Worm (Caenorhabditis elegans) whole organism, late embryonic: ENCODE measurements around the gene F55C9.14.
"Not testable (repeated sequence)": the region's sequence is repeated elsewhere in the genome, so short reads cannot be mapped to it uniquely, and the experiment has no call there.

ENCODE experiments used
- F13H6.1 ChIP-seq: sonication (generic microtip); optimal IDR thresholded peaks from 2 replicates; lab custom pipeline; 2016; ENCODE audit warnings: missing genetic modification characterization, missing compliant biosample characterization
- K09A11.1 ChIP-seq: sonication (generic microtip); optimal IDR thresholded peaks from 2 replicates; lab custom pipeline; 2017; ENCODE audit warnings: antibody characterized with exemption, mild to moderate bottlenecking, missing genetic modification characterization, missing compliant biosample characterization; ENCODE audit not compliant: insufficient read depth
- T23F11.4 ChIP-seq: fragments of 200-800 bp; sonication (Bioruptor generic); optimal IDR thresholded peaks from 2 replicates; lab custom pipeline; 2018; ENCODE audit warnings: mild to moderate bottlenecking, missing genetic modification characterization, missing compliant biosample characterization
- ahr-1 ChIP-seq: sonication (generic microtip); optimal IDR thresholded peaks from 2 replicates; lab custom pipeline; 2016; ENCODE audit warnings: missing genetic modification characterization, missing compliant biosample characterization
- ama-1 ChIP-seq: fragments of 150-350 bp; optimal IDR thresholded peaks from 2 replicates; lab custom pipeline; 2014
- ceh-14 ChIP-seq: sonication (generic microtip); optimal IDR thresholded peaks from 2 replicates; lab custom pipeline; 2016; ENCODE audit warnings: missing genotype, missing genetic modification characterization, missing compliant biosample characterization
- ceh-22 ChIP-seq: sonication (generic microtip); optimal IDR thresholded peaks from 2 replicates; lab custom pipeline; 2017; ENCODE audit warnings: missing biosample characterization, missing genetic modification characterization
- ceh-24 ChIP-seq: sonication (generic microtip); optimal IDR thresholded peaks from 2 replicates; lab custom pipeline; 2016; ENCODE audit warnings: mild to moderate bottlenecking, missing genetic modification characterization, missing compliant biosample characterization
- ceh-30 ChIP-seq: fragments of 150-350 bp; optimal IDR thresholded peaks from 2 replicates; lab custom pipeline; 2014; ENCODE audit warnings: missing biosample characterization, missing genetic modification characterization
- ceh-48 ChIP-seq: sonication (generic microtip); optimal IDR thresholded peaks from 2 replicates; lab custom pipeline; 2016; ENCODE audit warnings: missing genetic modification characterization, inconsistent platforms, missing compliant biosample characterization
- ceh-9 ChIP-seq: sonication (generic microtip); optimal IDR thresholded peaks from 2 replicates; lab custom pipeline; 2016; ENCODE audit warnings: mild to moderate bottlenecking, missing genetic modification characterization, inconsistent platforms, missing compliant biosample characterization
- dmd-4 ChIP-seq: sonication (generic microtip); optimal IDR thresholded peaks from 2 replicates; lab custom pipeline; 2016; ENCODE audit warnings: borderline replicate concordance, missing genetic modification characterization, missing compliant biosample characterization
- dve-1 ChIP-seq: sonication (generic microtip); optimal IDR thresholded peaks from 2 replicates; lab custom pipeline; 2017; ENCODE audit warnings: antibody characterized with exemption, mild to moderate bottlenecking, missing genetic modification characterization, missing compliant biosample characterization
- elt-2 ChIP-seq: sonication (generic microtip); optimal IDR thresholded peaks from 2 replicates; lab custom pipeline; 2016; ENCODE audit warnings: missing genetic modification reagents, missing genetic modification characterization, missing compliant biosample characterization
- elt-4 ChIP-seq: sonication (generic microtip); optimal IDR thresholded peaks from 2 replicates; lab custom pipeline; 2016; ENCODE audit warnings: missing genetic modification characterization, missing compliant biosample characterization
- eyg-1 ChIP-seq: sonication (generic microtip); optimal IDR thresholded peaks from 2 replicates; lab custom pipeline; 2016; ENCODE audit warnings: missing genotype, missing genetic modification characterization, missing compliant biosample characterization
- fkh-10 ChIP-seq: fragments of 150-350 bp; optimal IDR thresholded peaks from 2 replicates; lab custom pipeline; 2014; ENCODE audit warnings: missing biosample characterization, missing genetic modification reagents, missing genetic modification characterization
- hlh-30 ChIP-seq: sonication (generic microtip); optimal IDR thresholded peaks from 2 replicates; lab custom pipeline; 2017; ENCODE audit warnings: antibody characterized with exemption, missing genetic modification characterization, missing compliant biosample characterization; ENCODE audit not compliant: insufficient read depth
- hlh-8 ChIP-seq: sonication (generic microtip); optimal IDR thresholded peaks from 2 replicates; lab custom pipeline; 2016; ENCODE audit warnings: missing genotype, missing genetic modification characterization, missing compliant biosample characterization
- lim-6 ChIP-seq: sonication (generic microtip); optimal IDR thresholded peaks from 2 replicates; lab custom pipeline; 2016; ENCODE audit warnings: missing genetic modification characterization, missing compliant biosample characterization
- nfya-1 ChIP-seq: sonication (generic microtip); optimal IDR thresholded peaks from 2 replicates; lab custom pipeline; 2017; ENCODE audit warnings: missing genetic modification characterization, mild to moderate bottlenecking, missing compliant biosample characterization, antibody characterized with exemption, moderate library complexity
- nhr-11 ChIP-seq: fragments of 150-350 bp; optimal IDR thresholded peaks from 2 replicates; lab custom pipeline; 2014; ENCODE audit warnings: missing biosample characterization, missing genetic modification characterization
- npax-4 ChIP-seq: sonication (generic microtip); optimal IDR thresholded peaks from 2 replicates; lab custom pipeline; 2016; ENCODE audit warnings: missing genetic modification characterization, missing compliant biosample characterization
- pag-3 ChIP-seq: sonication (generic microtip); optimal IDR thresholded peaks from 2 replicates; lab custom pipeline; 2016; ENCODE audit warnings: missing compliant biosample characterization, missing genetic modification characterization, borderline replicate concordance
- pax-1 ChIP-seq: fragments of 150-350 bp; optimal IDR thresholded peaks from 2 replicates; lab custom pipeline; 2014; ENCODE audit warnings: missing biosample characterization, missing genetic modification characterization
- pha-4 ChIP-seq: fragments of 150-350 bp; optimal IDR thresholded peaks from 2 replicates; lab custom pipeline; 2018; ENCODE audit warnings: missing biosample characterization, missing genetic modification reagents, missing genetic modification characterization
- pqm-1 ChIP-seq: sonication (generic microtip); optimal IDR thresholded peaks from 2 replicates; lab custom pipeline; 2016; ENCODE audit warnings: missing genetic modification characterization, missing compliant biosample characterization
- ref-2 ChIP-seq: sonication (generic microtip); optimal IDR thresholded peaks from 2 replicates; lab custom pipeline; 2016; ENCODE audit warnings: missing genetic modification characterization, missing compliant biosample characterization
- rnt-1 ChIP-seq: sonication (generic microtip); optimal IDR thresholded peaks from 2 replicates; lab custom pipeline; 2016; ENCODE audit warnings: missing genetic modification characterization, missing compliant biosample characterization
- sdc-2 ChIP-seq: sonication (generic microtip); optimal IDR thresholded peaks from 2 replicates; lab custom pipeline; 2016; ENCODE audit warnings: missing genotype, missing genetic modification characterization, missing compliant biosample characterization
- tbx-2 ChIP-seq: sonication (generic microtip); optimal IDR thresholded peaks from 2 replicates; lab custom pipeline; 2016; ENCODE audit warnings: missing genetic modification characterization, missing compliant biosample characterization
- tbx-7 ChIP-seq: sonication (generic microtip); optimal IDR thresholded peaks from 2 replicates; lab custom pipeline; 2016; ENCODE audit warnings: missing genotype, missing genetic modification characterization, missing compliant biosample characterization
- ttx-3 ChIP-seq: sonication (generic microtip); optimal IDR thresholded peaks from 2 replicates; lab custom pipeline; 2016; ENCODE audit warnings: missing genetic modification reagents, missing genetic modification characterization, missing compliant biosample characterization
- unc-55 ChIP-seq: sonication (generic microtip); optimal IDR thresholded peaks from 2 replicates; lab custom pipeline; 2017; ENCODE audit warnings: missing biosample characterization, missing genetic modification reagents, missing genetic modification characterization
- unc-86 ChIP-seq: sonication (generic microtip); optimal IDR thresholded peaks from 2 replicates; lab custom pipeline; 2016; ENCODE audit warnings: missing genetic modification characterization, missing compliant biosample characterization
- zip-5 ChIP-seq: sonication (generic microtip); optimal IDR thresholded peaks from 2 replicates; lab custom pipeline; 2016; ENCODE audit warnings: missing genetic modification characterization, missing compliant biosample characterization
- ztf-16 ChIP-seq: sonication (generic microtip); optimal IDR thresholded peaks from 2 replicates; lab custom pipeline; 2017; ENCODE audit warnings: missing genetic modification characterization, missing compliant biosample characterization

Gene F55C9.14

DNA sequence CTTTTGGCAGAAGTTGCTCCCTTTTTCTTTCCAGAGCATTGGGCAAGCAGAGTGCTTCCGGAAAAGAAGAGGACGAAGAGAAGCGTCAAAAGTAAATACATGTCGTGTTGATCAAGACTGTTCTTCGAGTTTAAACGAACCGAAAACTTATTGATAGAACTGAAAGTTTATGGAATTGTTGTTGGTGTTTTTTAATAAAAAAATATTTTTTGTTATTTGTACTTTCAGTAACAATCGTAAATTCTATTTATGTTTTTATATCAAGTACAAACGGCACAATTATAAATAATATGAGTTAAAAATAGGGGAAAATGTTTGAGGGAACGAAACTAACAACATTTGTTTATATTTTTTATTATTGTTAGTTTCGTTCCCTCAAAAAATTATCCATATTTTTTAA, 41.7 kb upstream of the F55C9.14 start, which contains the start of gene F21D9.3:
Gene F21D9.3, minus strand, starts transcription at position 101 of the 400 bp plus-strand sequence.
- TF ChIP-seq elt-2, result no peak
- TF ChIP-seq ceh-30 (tag; lab: Kevin White, UChicago), result no peak
- TF ChIP-seq ztf-16 (tag; lab: Kevin White, UChicago), result no peak
- TF ChIP-seq npax-4 (tag; lab: Kevin White, UChicago), result no peak
- no peak for TF ChIP-seq ceh-48 (tag; lab: Kevin White, UChicago)

DNA sequence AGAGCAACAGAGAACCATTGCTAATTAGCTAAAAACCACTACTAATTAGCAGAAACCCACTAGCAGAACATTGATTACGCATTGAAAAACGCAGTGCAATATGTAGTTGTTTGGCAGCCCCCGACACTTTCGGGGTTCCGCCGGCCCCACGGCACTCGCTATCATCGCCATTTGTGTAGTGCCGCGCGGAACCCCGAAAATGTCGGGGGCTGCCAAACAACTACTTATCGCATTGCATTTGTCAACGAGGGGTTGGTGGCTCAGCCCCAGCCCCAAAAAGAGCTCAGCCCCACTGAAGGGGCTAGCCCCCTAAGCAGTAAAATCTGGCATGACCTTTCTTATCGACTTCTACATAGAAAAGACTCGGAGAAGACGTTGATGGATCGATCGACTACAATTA, 40.0 kb upstream of the F55C9.14 start:
- TF ChIP-seq tbx-2 (tag; lab: Kevin White, UChicago) (no peak), dve-1 (no peak), sdc-2 (tag; lab: Kevin White, UChicago) (no peak), tbx-7 (tag; lab: Kevin White, UChicago) (no peak), ceh-14 (no peak), T23F11.4 (GFP tag; lab: Kevin White, UChicago) (no peak)

DNA sequence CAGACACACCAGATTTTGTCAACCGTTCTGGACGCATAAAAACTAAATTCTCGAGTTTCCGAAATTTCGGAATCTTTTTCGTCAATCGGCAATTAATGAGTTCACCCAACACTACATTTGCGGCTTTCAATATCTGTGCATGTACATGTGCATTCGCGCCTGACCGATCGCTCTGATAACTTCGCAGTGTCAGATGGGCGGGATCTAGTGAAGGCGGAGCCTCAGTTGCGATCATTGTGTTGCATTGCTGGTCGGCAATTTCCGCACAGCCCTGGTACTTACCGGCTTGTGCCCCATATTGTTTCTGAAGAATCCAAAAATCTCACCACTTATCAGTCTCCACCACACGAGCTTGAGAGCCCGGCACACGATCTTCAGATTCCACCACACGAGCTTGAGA, 38.7 kb upstream of the F55C9.14 start:
- TF ChIP-seq rnt-1 (tag; lab: Kevin White, UChicago) (no peak), elt-4 (tag; lab: Kevin White, UChicago) (no peak), unc-86 (no peak), F13H6.1 (tag; lab: Kevin White, UChicago) (no peak), pax-1 (tag; lab: Kevin White, UChicago) (no peak), zip-5 (tag; lab: Kevin White, UChicago) (no peak), pag-3 (tag; lab: Kevin White, UChicago) (no peak), npax-4 (tag; lab: Kevin White, UChicago) (no peak), tbx-2 (tag; lab: Kevin White, UChicago) (no peak), dmd-4 (tag; lab: Kevin White, UChicago) (no peak), T23F11.4 (GFP tag; lab: Kevin White, UChicago) (no peak), ceh-24 (tag; lab: Kevin White, UChicago) (no peak), ttx-3 (tag; lab: Kevin White, UChicago) (no peak), eyg-1 (tag; lab: Kevin White, UChicago) (no peak), ceh-22 (tag; lab: Kevin White, UChicago) (no peak), K09A11.1 (tag; lab: Kevin White, UChicago) (no peak), ceh-14 (no peak), pha-4 (tag; lab: Kevin White, UChicago) (no peak)

DNA sequence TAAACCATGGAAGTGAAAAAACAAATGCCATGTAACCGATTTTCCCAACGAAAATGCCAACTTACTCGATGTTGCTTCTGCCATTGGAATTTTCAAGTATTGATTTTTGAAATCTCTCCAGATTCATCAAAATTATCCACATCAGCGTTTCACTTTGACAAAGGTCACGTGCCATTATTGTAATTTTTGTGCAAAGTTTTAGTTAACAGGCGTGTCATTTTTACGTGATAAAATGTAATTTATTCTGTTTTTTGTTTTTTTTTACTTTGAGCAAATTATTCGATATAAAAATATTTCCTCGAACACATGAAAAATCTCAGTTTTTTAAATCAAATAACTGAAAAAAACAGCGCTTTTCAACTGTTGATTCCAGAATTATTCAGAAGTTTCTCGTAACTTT, 37.0 kb upstream of the F55C9.14 start, which contains the start of gene F21D9.2:
Gene F21D9.2, minus strand, starts transcription at position 101 of the 400 bp plus-strand sequence.
- TF ChIP-seq fkh-10 (GFP tag; lab: Kevin White, UChicago) (no peak), ref-2 (no peak), nfya-1 (tag; lab: Kevin White, UChicago) (no peak), nhr-11 (tag; lab: Kevin White, UChicago) (no peak)

DNA sequence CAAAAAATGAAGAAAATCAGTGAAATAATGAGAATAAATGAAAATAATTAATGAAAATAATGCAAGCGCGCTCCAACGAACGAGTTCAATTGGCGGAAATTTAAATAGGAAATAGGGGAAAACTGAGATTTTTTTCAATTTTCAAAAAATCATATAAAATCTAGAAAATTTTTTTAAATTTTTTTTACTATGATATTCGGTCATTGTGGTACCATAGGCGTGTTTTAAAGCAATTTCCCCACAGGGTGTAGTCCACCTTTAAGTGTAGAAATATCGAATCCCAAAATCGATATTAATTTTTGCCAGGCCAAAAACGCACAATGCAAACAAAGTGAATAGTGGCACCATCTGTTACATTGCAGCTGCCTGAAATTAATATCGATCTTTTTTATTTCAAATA, 35.2 kb upstream of the F55C9.14 start, which contains the start of gene F21D9.1:
Gene F21D9.1, plus strand, starts transcription at position 301 of the 400 bp plus-strand sequence.
- TF ChIP-seq hlh-8, ceh-48, nfya-1 (tag; lab: Kevin White, UChicago): not testable (repeated sequence)

DNA sequence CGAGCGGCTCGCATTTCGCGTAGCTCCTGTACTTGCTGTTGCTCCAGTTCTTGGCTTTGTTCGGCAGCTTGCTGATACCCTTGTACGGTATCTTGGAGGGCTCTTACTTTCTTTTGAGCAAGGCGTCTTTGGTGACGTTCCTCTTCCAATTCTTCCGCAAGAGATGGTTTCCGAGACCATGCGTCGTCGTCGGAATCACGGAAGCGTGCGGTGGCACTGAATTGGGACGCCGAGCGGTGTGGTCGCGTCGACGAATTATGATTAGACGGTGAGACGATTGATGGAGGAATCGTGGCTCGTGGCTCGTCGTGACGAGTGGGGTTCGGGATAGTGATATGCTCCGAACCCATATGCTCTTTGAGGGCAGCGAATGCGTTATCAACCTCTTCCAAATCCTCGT, 23.0 kb upstream of the F55C9.14 start:
- no peak for TF ChIP-seq nfya-1 (tag; lab: Kevin White, UChicago)

DNA sequence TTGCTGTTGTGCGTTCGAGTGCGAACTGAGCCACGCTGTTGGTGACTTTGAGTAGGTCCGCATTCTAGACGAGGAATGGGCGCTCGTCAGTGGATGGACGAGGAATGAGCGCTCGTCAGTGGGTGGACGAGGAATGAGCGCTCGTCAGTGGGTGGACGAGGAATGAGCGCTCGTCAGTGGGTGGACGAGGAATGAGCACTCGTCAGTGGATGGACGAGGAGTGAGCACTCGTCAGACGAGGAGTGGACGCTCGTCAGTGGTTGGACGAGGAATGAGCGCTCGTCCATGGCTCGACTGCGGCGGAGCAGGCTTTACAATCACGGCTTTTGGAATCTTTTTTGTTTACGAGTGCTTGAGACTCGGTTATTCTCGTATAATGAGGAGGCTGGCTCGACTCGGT, 20.9 kb upstream of the F55C9.14 start:
- TF ChIP-seq dmd-4 (tag; lab: Kevin White, UChicago), result no peak
- no peak for TF ChIP-seq ama-1
- TF ChIP-seq lim-6 (tag; lab: Kevin White, UChicago), result no peak
- TF ChIP-seq pag-3 (tag; lab: Kevin White, UChicago), result no peak
- TF ChIP-seq ahr-1 (tag; lab: Kevin White, UChicago), result no peak
- no peak for TF ChIP-seq K09A11.1 (tag; lab: Kevin White, UChicago)
- TF ChIP-seq hlh-30, result no peak
- no peak for TF ChIP-seq ceh-9 (tag; lab: Kevin White, UChicago)
- TF ChIP-seq pqm-1 (tag; lab: Kevin White, UChicago), result no peak
- TF ChIP-seq unc-55 (GFP tag; lab: Kevin White, UChicago), result no peak
- TF ChIP-seq eyg-1 (tag; lab: Kevin White, UChicago), result no peak
